Fruit fly (Drosophila melanogaster): ENCODE results near the gene CG6118.

DNA sequence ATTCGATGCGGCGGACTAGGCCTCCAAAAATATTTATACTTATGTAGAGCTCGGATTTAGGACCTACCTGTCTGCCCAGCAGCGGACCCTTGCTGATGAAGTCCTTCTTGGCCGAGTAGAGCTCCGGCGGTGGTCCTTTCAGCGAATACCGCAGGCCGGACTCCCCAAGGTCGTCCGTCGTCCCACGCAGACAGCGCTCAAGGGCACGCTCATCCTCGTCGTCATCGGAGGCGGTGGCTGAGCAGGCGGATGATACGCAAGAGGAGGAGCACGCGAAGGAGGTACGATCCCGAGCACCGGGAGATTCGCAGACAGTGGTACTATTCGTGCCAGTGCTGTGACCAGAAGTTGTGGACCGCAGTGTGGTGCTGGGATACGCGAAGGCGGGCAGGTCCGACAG lies 40.3 kb upstream of the CG6118 start:
- TF ChIP-seq Ets98B (GFP tag; IDR thresholded peaks at IDR 0.05) (no peak), CG13204 (GFP tag; optimal IDR thresholded peaks at IDR 0.05) (no peak), Pif1B (GFP tag; optimal IDR thresholded peaks at IDR 0.05) (no peak), CG9948 (tag; optimal IDR thresholded peaks at IDR 0.05) (no peak), CG34367 (tag; optimal IDR thresholded peaks at IDR 0.05) (no peak)

All from whole organism, pupa.